Worm (Caenorhabditis elegans) whole organism, L1 larva: ENCODE results near the gene T10C6.16.

Experiments used
- C16A3.4 ChIP-seq: fragments of 150-350 bp; optimal IDR thresholded peaks from 2 replicates; lab custom pipeline; 2014; ENCODE audit warnings: missing biosample characterization, missing genetic modification characterization
- Y116A8C.19 ChIP-seq: sonication (generic microtip); optimal IDR thresholded peaks from 2 replicates; lab custom pipeline; 2016; ENCODE audit warnings: missing compliant biosample characterization, missing genetic modification characterization, borderline replicate concordance
- ama-1 ChIP-seq: fragments of 150-350 bp; optimal IDR thresholded peaks from 2 replicates; lab custom pipeline; 2014
- blmp-1 ChIP-seq: fragments of 150-350 bp; optimal IDR thresholded peaks from 2 replicates; lab custom pipeline; 2014; ENCODE audit warnings: missing biosample characterization, missing genetic modification characterization
- dpl-1 ChIP-seq, 3 experiments: fragments of 150-350 bp in 2 of 3; sonication (generic microtip) in 1 of 3; optimal IDR thresholded peaks; 2 replicates each; lab custom pipeline; 2014 to 2017; ENCODE audit warnings: missing biosample characterization in 3 of 3, missing genetic modification characterization in 3 of 3, missing genetic modification reagents in 3 of 3
- efl-1 ChIP-seq, 4 experiments: fragments of 150-350 bp; optimal IDR thresholded peaks in 3 of 4; peaks in 1 of 4; 1 replicate in 1 of 4; 2 replicates in 3 of 4; lab custom pipeline; 2014; ENCODE audit warnings: missing biosample characterization in 2 of 4, missing genetic modification characterization in 2 of 4, missing genetic modification reagents in 2 of 4
- efl-3 ChIP-seq: fragments of 200-800 bp; sonication (Bioruptor generic); optimal IDR thresholded peaks from 2 replicates; lab custom pipeline; 2018; ENCODE audit warnings: mild to moderate bottlenecking, missing genetic modification characterization, missing compliant biosample characterization
- elt-2 ChIP-seq: sonication (generic microtip); optimal IDR thresholded peaks from 2 replicates; lab custom pipeline; 2016; ENCODE audit warnings: missing genetic modification characterization, mild to moderate bottlenecking, inconsistent platforms, missing compliant biosample characterization, missing genetic modification reagents
- fkh-10 ChIP-seq: sonication (generic microtip); optimal IDR thresholded peaks from 2 replicates; lab custom pipeline; 2017; ENCODE audit warnings: missing biosample characterization, missing genetic modification reagents, missing genetic modification characterization
- grh-1 ChIP-seq: fragments of 200-800 bp; sonication (Bioruptor generic); IDR thresholded peaks from 2 replicates; pipeline ENCODE4 v1.3.6; 2022; ENCODE audit warnings: missing genetic modification reagents, missing genetic modification characterization, missing compliant biosample characterization
- hlh-4 ChIP-seq: sonication (generic microtip); optimal IDR thresholded peaks from 2 replicates; lab custom pipeline; 2016; ENCODE audit warnings: mild to moderate bottlenecking, missing genetic modification characterization, missing compliant biosample characterization
- lin-14 ChIP-seq: fragments of 200-800 bp; sonication (Bioruptor generic); optimal IDR thresholded peaks from 2 replicates; lab custom pipeline; 2018; ENCODE audit warnings: mild to moderate bottlenecking, missing genetic modification characterization, moderate library complexity, missing compliant biosample characterization
- lin-35 ChIP-seq, 2 experiments: fragments of 150-350 bp; optimal IDR thresholded peaks; 2 replicates each; lab custom pipeline; 2014; ENCODE audit warnings: missing biosample characterization in 2 of 2, missing genetic modification characterization in 2 of 2, missing genetic modification reagents in 2 of 2
- lir-3 ChIP-seq: sonication (generic microtip); optimal IDR thresholded peaks from 2 replicates; lab custom pipeline; 2016; ENCODE audit warnings: mild to moderate bottlenecking, missing genetic modification characterization, moderate library complexity, missing compliant biosample characterization; ENCODE audit not compliant: poor library complexity
- mep-1 ChIP-seq: fragments of 150-350 bp; optimal IDR thresholded peaks from 2 replicates; lab custom pipeline; 2014; ENCODE audit warnings: missing biosample characterization, missing genetic modification characterization
- nhr-11 ChIP-seq: fragments of 150-350 bp; optimal IDR thresholded peaks from 2 replicates; lab custom pipeline; 2014; ENCODE audit warnings: missing biosample characterization, missing genetic modification characterization
- nhr-19 ChIP-seq: fragments of 200-800 bp; sonication (Bioruptor generic); conservative IDR thresholded peaks from 2 replicates; pipeline ENCODE4 v1.3.6; 2022; ENCODE audit warnings: missing genetic modification characterization, missing compliant biosample characterization
- nhr-20 ChIP-seq: sonication (generic microtip); optimal IDR thresholded peaks from 2 replicates; lab custom pipeline; 2016; ENCODE audit warnings: mild to moderate bottlenecking, missing genetic modification characterization, missing compliant biosample characterization
- nhr-237 ChIP-seq: fragments of 150-350 bp; optimal IDR thresholded peaks from 2 replicates; lab custom pipeline; 2014; ENCODE audit warnings: missing biosample characterization, missing genetic modification characterization
- nhr-47 ChIP-seq: sonication (generic microtip); optimal IDR thresholded peaks from 2 replicates; lab custom pipeline; 2016; ENCODE audit warnings: mild to moderate bottlenecking, missing genetic modification characterization, moderate library complexity, missing compliant biosample characterization
- nhr-71 ChIP-seq: sonication (generic microtip); optimal IDR thresholded peaks from 2 replicates; lab custom pipeline; 2016; ENCODE audit warnings: mild to moderate bottlenecking, missing genetic modification characterization, moderate library complexity, missing compliant biosample characterization
- nhr-85 ChIP-seq: sonication (generic microtip); peaks from one replicate; lab custom pipeline; 2016; ENCODE audit warnings: missing genetic modification characterization, inconsistent platforms, missing compliant biosample characterization
- nhr-90 ChIP-seq: sonication (generic microtip); optimal IDR thresholded peaks from 2 replicates; lab custom pipeline; 2016; ENCODE audit warnings: mild to moderate bottlenecking, missing genetic modification characterization, missing compliant biosample characterization; ENCODE audit not compliant: poor library complexity
- pag-3 ChIP-seq: sonication (generic microtip); optimal IDR thresholded peaks from 2 replicates; lab custom pipeline; 2017; ENCODE audit warnings: missing genetic modification characterization, mild to moderate bottlenecking, missing compliant biosample characterization, antibody characterized with exemption, borderline replicate concordance; ENCODE audit not compliant: insufficient read depth
- pqm-1 ChIP-seq: sonication (generic microtip); optimal IDR thresholded peaks from 3 replicates; lab custom pipeline; 2017; ENCODE audit warnings: missing biosample characterization, missing genetic modification characterization
- rnt-1 ChIP-seq: sonication (generic microtip); optimal IDR thresholded peaks from 2 replicates; lab custom pipeline; 2016; ENCODE audit warnings: mild to moderate bottlenecking, missing genetic modification characterization, moderate library complexity, missing compliant biosample characterization
- snu-23 ChIP-seq: sonication (generic microtip); optimal IDR thresholded peaks from 2 replicates; lab custom pipeline; 2016; ENCODE audit warnings: missing genetic modification characterization, missing compliant biosample characterization
- swsn-7 ChIP-seq: sonication (generic microtip); optimal IDR thresholded peaks from 2 replicates; lab custom pipeline; 2016; ENCODE audit warnings: missing genetic modification characterization, missing compliant biosample characterization
- tbx-2 ChIP-seq: sonication (generic microtip); optimal IDR thresholded peaks from 2 replicates; lab custom pipeline; 2016; ENCODE audit warnings: missing genetic modification characterization, missing compliant biosample characterization
- unc-86 ChIP-seq: sonication (generic microtip); optimal IDR thresholded peaks from 2 replicates; lab custom pipeline; 2016; ENCODE audit warnings: missing genetic modification characterization, missing compliant biosample characterization
- vab-15 ChIP-seq: sonication (generic microtip); optimal IDR thresholded peaks from 2 replicates; lab custom pipeline; 2017; ENCODE audit warnings: missing genotype, mild to moderate bottlenecking, missing genetic modification characterization, missing compliant biosample characterization
- xbp-1 ChIP-seq: sonication (generic microtip); optimal IDR thresholded peaks from 2 replicates; lab custom pipeline; 2016; ENCODE audit warnings: missing genetic modification characterization, missing compliant biosample characterization
- zag-1 ChIP-seq: fragments of 150-350 bp; optimal IDR thresholded peaks from 2 replicates; lab custom pipeline; 2014; ENCODE audit warnings: missing biosample characterization, missing genetic modification characterization
- zip-4 ChIP-seq: fragments of 200-800 bp; sonication (Bioruptor generic); optimal IDR thresholded peaks from 2 replicates; lab custom pipeline; 2018; ENCODE audit warnings: mild to moderate bottlenecking, missing genetic modification characterization, moderate library complexity, missing compliant biosample characterization
- ztf-11 ChIP-seq, 2 experiments: sonication (generic microtip); optimal IDR thresholded peaks; 2 replicates each; lab custom pipeline; 2016 to 2017; ENCODE audit warnings: missing genetic modification characterization in 2 of 2, missing biosample characterization in 1 of 2, missing compliant biosample characterization in 1 of 2
- ztf-4 ChIP-seq: fragments of 150-350 bp; optimal IDR thresholded peaks from 2 replicates; lab custom pipeline; 2014; ENCODE audit warnings: missing biosample characterization, missing genetic modification characterization

The T10C6.16 gene

ce11 chrV:16040140-16040827 lies 7.5 kb upstream of the T10C6.16 start, which contains the start of the genes his-4 and his-3:
Gene his-4, minus strand, starts transcription at chrV:16040515.
Gene his-3, plus strand, starts transcription at chrV:16040808.
- peak; percentile 76 for TF ChIP-seq swsn-7 (tag; lab: Kevin White, UChicago)
- peak; percentile 79 for TF ChIP-seq lin-14
- TF ChIP-seq tbx-2: peak; percentile 20
- peak; percentile 27 for TF ChIP-seq rnt-1 (tag; lab: Kevin White, UChicago)
- peak; percentile 30 for TF ChIP-seq mep-1
- peak; percentile 60 for TF ChIP-seq efl-3 (GFP tag; lab: Kevin White, UChicago)
- peak; percentile 38 for TF ChIP-seq xbp-1 (tag; lab: Kevin White, UChicago)
- TF ChIP-seq dpl-1 (GFP tag; optimal IDR thresholded peaks at IDR 0.05; lab: Kevin White, UChicago): peak in 1 of 3 experiments; percentile 23
- peak; percentile 43 for TF ChIP-seq unc-86 (tag; lab: Kevin White, UChicago)
- peak; percentile 90 for TF ChIP-seq nhr-85 (tag; lab: Kevin White, UChicago)
- peak; percentile 15 for TF ChIP-seq C16A3.4 (tag; lab: Kevin White, UChicago)
- TF ChIP-seq nhr-90 (tag; lab: Kevin White, UChicago): peak; percentile 76
- TF ChIP-seq nhr-19 (GFP tag; lab: Robert Waterston, UW): peak; percentile 18; the same call in 1 of the 2 replicates
- TF ChIP-seq nhr-71 (tag; lab: Kevin White, UChicago): peak; percentile 69
- TF ChIP-seq blmp-1 (tag; lab: Kevin White, UChicago): peak; percentile 15
- peak; percentile 25 to 52 for TF ChIP-seq efl-1 (optimal IDR thresholded peaks at IDR 0.05; lab: Kevin White, UChicago)
- TF ChIP-seq efl-1 (GFP tag; optimal IDR thresholded peaks at IDR 0.05 in 1 of 2; lab: Kevin White, UChicago): peak in 1 of 2 experiments; percentile 29
- TF ChIP-seq ztf-11 (tag; optimal IDR thresholded peaks at IDR 0.05; lab: Kevin White, UChicago): peak in 1 of 2 experiments; percentile 92
- peak; percentile 35 for TF ChIP-seq ztf-4 (tag; lab: Kevin White, UChicago)
- TF ChIP-seq snu-23: peak; percentile 54
- TF ChIP-seq grh-1 (GFP tag; lab: Robert Waterston, UW): peak; percentile 78
- TF ChIP-seq nhr-47: peak; percentile 56
- peak; percentile 69 for TF ChIP-seq nhr-20 (tag; lab: Kevin White, UChicago)
- peak in 1 of 2 experiments; percentile 7 for TF ChIP-seq lin-35 (GFP tag; optimal IDR thresholded peaks at IDR 0.05; lab: Kevin White, UChicago)
- TF ChIP-seq, all 84 proteins: peak for 23; not testable (repeated sequence) for 61

ce11 chrV:16036166-16036565 lies 3.4 kb upstream of the T10C6.16 start, which contains the start of gene T10C6.10:
Gene T10C6.10, plus strand, starts transcription at chrV:16036413.
- TF ChIP-seq efl-1 (optimal IDR thresholded peaks at IDR 0.05; lab: Kevin White, UChicago) (no peak), efl-1 (GFP tag; optimal IDR thresholded peaks at IDR 0.05 in 1 of 2; lab: Kevin White, UChicago) (peak in 1 of 2 experiments; percentile 45), lir-3 (tag; lab: Kevin White, UChicago) (no peak)

- TF ChIP-seq hlh-4 (tag; lab: Kevin White, UChicago): no peak
- no peak for TF ChIP-seq nhr-237 (tag; lab: Kevin White, UChicago)
- no peak for TF ChIP-seq mep-1
- no peak for TF ChIP-seq fkh-10 (GFP tag; lab: Kevin White, UChicago)
- no peak for TF ChIP-seq blmp-1 (tag; lab: Kevin White, UChicago)
- TF ChIP-seq zag-1: no peak
- TF ChIP-seq vab-15 (tag; lab: Kevin White, UChicago): no peak
These were observed 686 bp upstream of the T10C6.16 start for ce11 chrV:16033491-16033890.

- no peak for TF ChIP-seq pqm-1 (tag; lab: Kevin White, UChicago)
- TF ChIP-seq zip-4 (GFP tag; lab: Kevin White, UChicago): no peak
- TF ChIP-seq elt-2 (tag; lab: Kevin White, UChicago): no peak
- TF ChIP-seq grh-1 (GFP tag; lab: Robert Waterston, UW): no peak
- no peak for TF ChIP-seq unc-86 (tag; lab: Kevin White, UChicago)
- TF ChIP-seq Y116A8C.19 (tag; lab: Kevin White, UChicago): no peak
- no peak for TF ChIP-seq pag-3
- no peak for TF ChIP-seq nhr-11 (tag; lab: Kevin White, UChicago)
- no peak for TF ChIP-seq dpl-1 (GFP tag; optimal IDR thresholded peaks at IDR 0.05; lab: Kevin White, UChicago)
- no peak for TF ChIP-seq nhr-85 (tag; lab: Kevin White, UChicago)
- TF ChIP-seq ama-1 (lab: Kevin White, UChicago): no peak
- TF ChIP-seq, all 84 proteins: peak for 0
These were observed 1.2 kb downstream of the T10C6.16 start, which contains the start of gene T10C6.7 for ce11 chrV:16031571-16031970. Gene T10C6.7, minus strand, starts transcription at chrV:16031713.
